Worm (Caenorhabditis elegans) whole organism, L4/young adult: Measurements from ENCODE around the gene hpo-10.

ENCODE experiments used
- W03F9.2 ChIP-seq: fragments of 150-350 bp; optimal IDR thresholded peaks from 2 replicates; lab custom pipeline; 2014; ENCODE audit warnings: missing biosample characterization, missing genetic modification characterization
- dao-5 ChIP-seq: sonication (generic microtip); optimal IDR thresholded peaks from 2 replicates; lab custom pipeline; 2016; ENCODE audit warnings: missing genotype, missing genetic modification characterization, moderate library complexity, missing compliant biosample characterization
- him-1 ChIP-seq: sonication (generic microtip); optimal IDR thresholded peaks from 2 replicates; lab custom pipeline; 2016; ENCODE audit warnings: missing genotype, missing genetic modification reagents, missing genetic modification characterization, missing compliant biosample characterization

hpo-10 gene

ce11 chrIII:5879291-5879968 lies at the start of gene hpo-10:
TSS of gene hpo-10 (plus strand) at chrIII:5879489.
- TF ChIP-seq W03F9.2 (tag; lab: Kevin White, UChicago) (no peak), dao-5 (tag; lab: Kevin White, UChicago) (no peak), him-1 (tag; lab: Kevin White, UChicago) (no peak)

- TF ChIP-seq him-1 (tag; lab: Kevin White, UChicago) = no peak
- no peak for TF ChIP-seq W03F9.2 (tag; lab: Kevin White, UChicago)
- no peak for TF ChIP-seq dao-5 (tag; lab: Kevin White, UChicago)
These were observed 46.8 kb upstream of the hpo-10 start for ce11 chrIII:5832442-5832841.

ce11 chrIII:5833376-5833775 lies 45.9 kb upstream of the hpo-10 start, which contains the start of the genes R12B2.13 and mdt-15:
TSS of gene R12B2.13 (minus strand) at chrIII:5833476.
TSS of gene mdt-15 (minus strand) at chrIII:5833751.
- TF ChIP-seq him-1 (tag; lab: Kevin White, UChicago) (no peak), W03F9.2 (tag; lab: Kevin White, UChicago) (no peak), dao-5 (tag; lab: Kevin White, UChicago) (no peak)

- TF ChIP-seq him-1 (tag; lab: Kevin White, UChicago) (no peak), dao-5 (tag; lab: Kevin White, UChicago) (no peak), W03F9.2 (tag; lab: Kevin White, UChicago) (no peak)
These were observed 45.2 kb upstream of the hpo-10 start, which contains the start of gene R12B2.6 for ce11 chrIII:5834053-5834452. TSS of gene R12B2.6 (minus strand) at chrIII:5834153.

- TF ChIP-seq him-1 (tag; lab: Kevin White, UChicago) (no peak), W03F9.2 (tag; lab: Kevin White, UChicago) (no peak), dao-5 (tag; lab: Kevin White, UChicago) (no peak)
These were observed 44.6 kb upstream of the hpo-10 start for ce11 chrIII:5834663-5835062.

- TF ChIP-seq W03F9.2 (tag; lab: Kevin White, UChicago) = no peak
- no peak for TF ChIP-seq him-1 (tag; lab: Kevin White, UChicago)
- no peak for TF ChIP-seq dao-5 (tag; lab: Kevin White, UChicago)
These were observed 44.0 kb upstream of the hpo-10 start for ce11 chrIII:5835163-5835871.

- TF ChIP-seq him-1 (tag; lab: Kevin White, UChicago) = no peak
- TF ChIP-seq dao-5 (tag; lab: Kevin White, UChicago) = no peak
- TF ChIP-seq W03F9.2 (tag; lab: Kevin White, UChicago) = no peak
These were observed 43.0 kb upstream of the hpo-10 start for ce11 chrIII:5836261-5836660.

ce11 chrIII:5836816-5837215 lies 42.5 kb upstream of the hpo-10 start, which contains the start of gene W04D12.1:
TSS of gene W04D12.1 (plus strand) at chrIII:5836926.
- no peak for TF ChIP-seq him-1 (tag; lab: Kevin White, UChicago)
- no peak for TF ChIP-seq W03F9.2 (tag; lab: Kevin White, UChicago)
- TF ChIP-seq dao-5 (tag; lab: Kevin White, UChicago) = no peak

ce11 chrIII:5838159-5839046 lies 40.9 kb upstream of the hpo-10 start:
- TF ChIP-seq dao-5 (tag; lab: Kevin White, UChicago) (no peak), W03F9.2 (tag; lab: Kevin White, UChicago) (no peak), him-1 (tag; lab: Kevin White, UChicago) (no peak)

ce11 chrIII:5839147-5839546 lies 40.1 kb upstream of the hpo-10 start:
- no peak for TF ChIP-seq him-1 (tag; lab: Kevin White, UChicago)
- no peak for TF ChIP-seq dao-5 (tag; lab: Kevin White, UChicago)
- no peak for TF ChIP-seq W03F9.2 (tag; lab: Kevin White, UChicago)

- no peak for TF ChIP-seq him-1 (tag; lab: Kevin White, UChicago)
- TF ChIP-seq W03F9.2 (tag; lab: Kevin White, UChicago) = no peak
These were observed 39.7 kb upstream of the hpo-10 start for ce11 chrIII:5839598-5839997.

ce11 chrIII:5840277-5840676 lies 39.0 kb upstream of the hpo-10 start:
- TF ChIP-seq W03F9.2 (tag; lab: Kevin White, UChicago) = no peak
- TF ChIP-seq dao-5 (tag; lab: Kevin White, UChicago) = no peak
- no peak for TF ChIP-seq him-1 (tag; lab: Kevin White, UChicago)
